Worm (Caenorhabditis elegans) whole organism, L4 larva: ENCODE measurements around the gene far-6.

Experiments
- F10B5.3 ChIP-seq: sonication (generic microtip); optimal IDR thresholded peaks from 2 replicates; lab custom pipeline; 2016; ENCODE audit warnings: mild to moderate bottlenecking, missing genetic modification characterization, missing compliant biosample characterization
- F26F4.8 ChIP-seq: fragments of 200-800 bp; sonication (Bioruptor generic); conservative IDR thresholded peaks from 2 replicates; pipeline ENCODE4 v1.3.6; 2022; ENCODE audit warnings: missing genetic modification characterization, missing compliant biosample characterization
- F44E2.7 ChIP-seq: fragments of 200-800 bp; sonication (Bioruptor generic); IDR thresholded peaks from 2 replicates; pipeline ENCODE4 v2.1.2; 2022; ENCODE audit warnings: missing genetic modification characterization, missing compliant biosample characterization
- Y105C5A.15 ChIP-seq: fragments of 200-800 bp; sonication (Bioruptor generic); IDR thresholded peaks from 2 replicates; pipeline ENCODE4 v1.3.6; 2022; ENCODE audit warnings: missing genetic modification characterization, missing compliant biosample characterization
- Y48G9A.11 ChIP-seq: fragments of 200-800 bp; sonication (Bioruptor generic); IDR thresholded peaks from 2 replicates; pipeline ENCODE4 v1.3.6; 2022; ENCODE audit warnings: missing genetic modification reagents, missing genetic modification characterization, missing compliant biosample characterization
- Y75B8A.6 ChIP-seq: fragments of 200-800 bp; sonication (Bioruptor generic); IDR thresholded peaks from 2 replicates; pipeline ENCODE4 v1.3.6; 2022; ENCODE audit warnings: missing genetic modification reagents, missing genetic modification characterization, missing compliant biosample characterization
- ZK337.2 ChIP-seq: fragments of 200-800 bp; sonication (Bioruptor generic); IDR thresholded peaks from 2 replicates; pipeline ENCODE4 v1.3.6; 2022; ENCODE audit warnings: missing genetic modification reagents, missing genetic modification characterization, missing compliant biosample characterization
- aha-1 ChIP-seq: fragments of 150-350 bp; peaks from one replicate; lab custom pipeline; 2014; ENCODE audit warnings: missing biosample characterization, missing genetic modification characterization
- attf-4 ChIP-seq: sonication (generic microtip); optimal IDR thresholded peaks from 3 replicates; lab custom pipeline; 2017; ENCODE audit warnings: missing biosample characterization, missing genetic modification characterization
- ceh-28 ChIP-seq: fragments of 150-350 bp; optimal IDR thresholded peaks from 2 replicates; lab custom pipeline; 2014; ENCODE audit warnings: missing biosample characterization, missing genetic modification reagents, missing genetic modification characterization
- daf-16 ChIP-seq, 3 experiments: sonication (generic microtip); optimal IDR thresholded peaks; 2 replicates each; lab custom pipeline; 2016 to 2017; ENCODE audit warnings: missing genetic modification characterization in 3 of 3, missing genetic modification reagents in 3 of 3, mild to moderate bottlenecking in 2 of 3, missing compliant biosample characterization in 2 of 3, missing biosample characterization in 1 of 3, moderate library complexity in 1 of 3
- daf-19 ChIP-seq: fragments of 200-800 bp; sonication (Bioruptor generic); conservative IDR thresholded peaks from 2 replicates; pipeline ENCODE4 v1.3.6; 2022; ENCODE audit warnings: missing genetic modification characterization, missing compliant biosample characterization
- dmd-8 ChIP-seq: fragments of 200-800 bp; sonication (Bioruptor generic); IDR thresholded peaks from 2 replicates; pipeline ENCODE4 v1.3.6; 2022; ENCODE audit warnings: missing genetic modification characterization, missing compliant biosample characterization
- dmd-9 ChIP-seq: fragments of 200-800 bp; sonication (Bioruptor generic); IDR thresholded peaks from 2 replicates; pipeline ENCODE4 v1.3.6; 2022; ENCODE audit warnings: missing genetic modification reagents, missing genetic modification characterization, missing compliant biosample characterization
- dpl-1 ChIP-seq: fragments of 150-350 bp; optimal IDR thresholded peaks from 2 replicates; lab custom pipeline; 2014; ENCODE audit warnings: missing biosample characterization, missing genetic modification reagents, missing genetic modification characterization
- dve-1 ChIP-seq: sonication (generic microtip); optimal IDR thresholded peaks from 2 replicates; lab custom pipeline; 2017; ENCODE audit warnings: antibody characterized with exemption, mild to moderate bottlenecking, missing genetic modification characterization, missing compliant biosample characterization; ENCODE audit not compliant: insufficient read depth
- fkh-10 ChIP-seq: fragments of 150-350 bp; optimal IDR thresholded peaks from 2 replicates; lab custom pipeline; 2014; ENCODE audit warnings: missing biosample characterization, missing genetic modification reagents, missing genetic modification characterization
- fos-1 ChIP-seq: fragments of 150-350 bp; optimal IDR thresholded peaks from 2 replicates; lab custom pipeline; 2014; ENCODE audit warnings: missing biosample characterization, missing genetic modification characterization
- hif-1 ChIP-seq, 2 experiments: sonication (generic microtip); optimal IDR thresholded peaks; 2 replicates each; lab custom pipeline; 2016 to 2017; ENCODE audit warnings: missing compliant biosample characterization in 2 of 2, missing genetic modification characterization in 2 of 2, missing genetic modification reagents in 2 of 2, missing genotype in 2 of 2, mild to moderate bottlenecking in 1 of 2
- jun-1 ChIP-seq: fragments of 150-350 bp; optimal IDR thresholded peaks from 2 replicates; lab custom pipeline; 2014; ENCODE audit warnings: missing biosample characterization, missing genetic modification reagents, missing genetic modification characterization
- lim-7 ChIP-seq: fragments of 200-800 bp; sonication (Bioruptor generic); IDR thresholded peaks from 2 replicates; pipeline ENCODE4 v1.3.6; 2022; ENCODE audit warnings: missing genetic modification characterization, missing compliant biosample characterization
- lin-1 ChIP-seq: fragments of 200-800 bp; sonication (Bioruptor generic); IDR thresholded peaks from 2 replicates; pipeline ENCODE4 v1.3.6; 2022; ENCODE audit warnings: missing genetic modification reagents, missing genetic modification characterization, missing compliant biosample characterization
- lin-13 ChIP-seq: fragments of 150-350 bp; optimal IDR thresholded peaks from 2 replicates; lab custom pipeline; 2014; ENCODE audit warnings: missing biosample characterization, missing genetic modification reagents, missing genetic modification characterization
- lin-29 ChIP-seq: fragments of 200-800 bp; sonication (Bioruptor generic); IDR thresholded peaks from 2 replicates; pipeline ENCODE4 v1.3.6; 2022; ENCODE audit warnings: missing genetic modification reagents, missing genetic modification characterization, missing compliant biosample characterization
- lin-38 ChIP-seq: fragments of 200-800 bp; sonication (Bioruptor generic); IDR thresholded peaks from 2 replicates; pipeline ENCODE4 v1.3.6; 2022; ENCODE audit warnings: missing genetic modification reagents, missing genetic modification characterization, missing compliant biosample characterization
- lsy-2 ChIP-seq, 2 experiments: fragments of 150-350 bp in 1 of 2; sonication (generic microtip) in 1 of 2; optimal IDR thresholded peaks; 2 replicates each; lab custom pipeline; 2014 to 2017; ENCODE audit warnings: missing biosample characterization in 2 of 2, missing genetic modification characterization in 2 of 2
- madf-5 ChIP-seq, 2 experiments: fragments of 200-800 bp; sonication (Bioruptor generic); IDR thresholded peaks; 2 replicates each; pipeline ENCODE4 v1.3.6; 2022; ENCODE audit warnings: missing compliant biosample characterization in 2 of 2, missing genetic modification characterization in 2 of 2
- mep-1 ChIP-seq: fragments of 150-350 bp; sonication (generic microtip); optimal IDR thresholded peaks from 3 replicates; lab custom pipeline; 2014; ENCODE audit warnings: missing biosample characterization, missing genetic modification characterization
- mes-2 ChIP-seq: sonication (generic microtip); optimal IDR thresholded peaks from 2 replicates; lab custom pipeline; 2016; ENCODE audit warnings: missing genotype, mild to moderate bottlenecking, missing genetic modification characterization, missing compliant biosample characterization; ENCODE audit not compliant: poor library complexity, severe bottlenecking
- nhr-10 ChIP-seq: fragments of 150-350 bp; optimal IDR thresholded peaks from 2 replicates; lab custom pipeline; 2014; ENCODE audit warnings: missing biosample characterization, missing genetic modification characterization
- nhr-111 ChIP-seq: fragments of 200-800 bp; sonication (Bioruptor generic); optimal IDR thresholded peaks from 2 replicates; lab custom pipeline; 2018; ENCODE audit warnings: mild to moderate bottlenecking, missing genetic modification characterization, missing compliant biosample characterization
- nhr-25 ChIP-seq: sonication (generic microtip); optimal IDR thresholded peaks from 2 replicates; lab custom pipeline; 2017; ENCODE audit warnings: missing genetic modification characterization, mild to moderate bottlenecking, missing compliant biosample characterization, antibody characterized with exemption, moderate library complexity, borderline replicate concordance; ENCODE audit not compliant: insufficient read depth
- nhr-48 ChIP-seq: sonication (generic microtip); optimal IDR thresholded peaks from 2 replicates; lab custom pipeline; 2016; ENCODE audit warnings: mild to moderate bottlenecking, missing genetic modification characterization, missing compliant biosample characterization
- pha-4 ChIP-seq, 2 experiments: fragments of 150-350 bp in 1 of 2; fragments of 200-800 bp in 1 of 2; sonication (Bioruptor generic) in 1 of 2; IDR thresholded peaks in 1 of 2; optimal IDR thresholded peaks in 1 of 2; 2 replicates each; pipeline versions ENCODE4 v1.3.6 to Lab custom; 2014 to 2022; ENCODE audit warnings: missing genetic modification characterization in 2 of 2, missing genetic modification reagents in 2 of 2, missing biosample characterization in 1 of 2, missing compliant biosample characterization in 1 of 2
- sdz-12 ChIP-seq: fragments of 200-800 bp; sonication (Bioruptor generic); optimal IDR thresholded peaks from 2 replicates; lab custom pipeline; 2018; ENCODE audit warnings: mild to moderate bottlenecking, missing genetic modification characterization, missing compliant biosample characterization
- snpc-1.2 ChIP-seq: fragments of 200-800 bp; sonication (Bioruptor generic); IDR thresholded peaks from 2 replicates; pipeline ENCODE4 v1.3.6; 2022; ENCODE audit warnings: missing genetic modification reagents, missing genetic modification characterization, missing compliant biosample characterization
- snpc-4 ChIP-seq: fragments of 150-350 bp; optimal IDR thresholded peaks from 2 replicates; lab custom pipeline; 2014; ENCODE audit warnings: missing biosample characterization, missing genetic modification characterization
- tag-97 ChIP-seq: fragments of 200-800 bp; sonication (Bioruptor generic); IDR thresholded peaks from 2 replicates; pipeline ENCODE4 v1.3.6; 2022; ENCODE audit warnings: missing genetic modification characterization, missing compliant biosample characterization
- tra-1 ChIP-seq: fragments of 200-800 bp; sonication (Bioruptor generic); IDR thresholded peaks from 2 replicates; pipeline ENCODE4 v1.3.6; 2022; ENCODE audit warnings: missing genetic modification reagents, missing genetic modification characterization, missing compliant biosample characterization
- unc-39 ChIP-seq: sonication (generic microtip); optimal IDR thresholded peaks from 2 replicates; lab custom pipeline; 2017; ENCODE audit warnings: missing biosample characterization, missing genetic modification characterization
- unc-62 ChIP-seq, 3 experiments: fragments of 150-350 bp in 1 of 3; sonication (generic microtip); optimal IDR thresholded peaks in 2 of 3; peaks in 1 of 3; 1 replicate in 1 of 3; 2 replicates in 2 of 3; lab custom pipeline; 2014 to 2017; ENCODE audit warnings: missing biosample characterization in 3 of 3, missing genetic modification characterization in 3 of 3, missing genetic modification reagents in 3 of 3, missing genotype in 1 of 3
- zag-1 ChIP-seq: fragments of 150-350 bp; optimal IDR thresholded peaks from 2 replicates; lab custom pipeline; 2014; ENCODE audit warnings: missing biosample characterization, missing genetic modification characterization

The far-6 gene

DNA sequence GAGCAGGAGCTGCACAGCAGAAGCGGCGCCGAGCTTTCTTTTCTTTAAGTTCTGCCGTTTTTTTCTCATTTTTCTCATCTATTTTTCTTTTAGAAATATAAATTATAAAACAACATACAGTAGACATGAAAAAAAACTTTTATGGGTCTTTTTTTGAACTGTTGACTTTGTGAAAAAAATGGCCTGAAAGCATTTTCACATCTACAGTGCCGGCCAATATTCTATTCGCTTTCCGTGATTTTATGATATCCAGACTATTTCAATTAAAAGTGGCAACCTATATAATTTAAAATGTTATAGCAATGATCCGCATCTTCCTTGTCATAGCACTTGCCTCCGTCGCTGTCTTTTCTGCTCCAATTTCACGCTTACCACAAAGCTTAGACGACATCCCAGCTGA is at the start of gene far-6:
far-6 (plus strand) TSS at position 301 of the 400 bp plus-strand sequence.
- no peak for TF ChIP-seq lin-38

DNA sequence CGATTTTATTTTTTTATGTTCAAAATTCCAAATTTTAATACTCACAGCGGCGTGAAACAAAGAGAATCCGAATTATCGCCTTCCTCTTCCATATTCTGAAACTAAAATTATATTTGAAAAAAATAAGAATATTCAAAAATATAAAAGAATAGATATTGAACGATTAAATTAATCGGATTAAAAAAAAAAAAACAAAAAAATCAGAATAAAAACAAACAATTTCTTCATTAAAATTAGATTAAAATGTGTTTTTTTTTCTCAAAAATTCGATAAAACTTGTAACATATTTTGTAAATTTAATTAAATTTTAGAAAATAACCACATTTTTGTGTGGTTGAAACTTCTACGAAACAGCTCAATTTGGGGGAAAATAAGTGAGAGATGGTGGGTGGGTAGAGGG is 45.4 kb upstream of the far-6 start, which contains the start of gene cpsf-3:
cpsf-3 (minus strand) TSS at position 101 of the 400 bp plus-strand sequence.
- TF ChIP-seq nhr-111 (GFP tag; lab: Kevin White, UChicago), result no peak
- peak in 1 of 2 experiments; percentile 22 for TF ChIP-seq unc-62 (GFP tag; optimal IDR thresholded peaks at IDR 0.05 in 1 of 2; lab: Kevin White, UChicago)
- no peak for TF ChIP-seq unc-62 (tag; optimal IDR thresholded peaks at IDR 0.05; lab: Kevin White, UChicago)

DNA sequence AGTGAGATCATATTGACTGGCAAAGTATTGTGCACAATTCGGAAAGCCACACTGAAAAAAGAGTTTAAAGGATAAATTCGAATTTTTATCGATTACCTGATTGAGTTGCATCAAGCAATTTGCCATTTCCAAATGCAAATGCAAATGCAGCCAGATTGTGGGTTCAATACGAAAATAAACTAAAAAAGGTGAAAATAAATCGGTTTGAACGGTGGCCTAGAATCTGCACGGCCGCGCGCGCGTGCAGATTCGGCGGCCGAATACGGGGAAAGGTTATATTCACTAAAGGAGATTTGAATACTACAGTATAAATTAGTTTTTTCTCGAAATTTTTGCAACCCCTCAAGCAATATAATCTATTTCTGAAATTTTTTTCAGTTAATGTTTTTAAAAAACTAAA is 38.8 kb upstream of the far-6 start, which contains the start of gene Y67H2A.10:
Y67H2A.10 (minus strand) TSS at position 184 of the 400 bp plus-strand sequence.
- TF ChIP-seq dve-1 (tag; lab: Kevin White, UChicago), result peak; percentile 8
- TF ChIP-seq mes-2 (tag; lab: Kevin White, UChicago), result peak; percentile 90
- TF ChIP-seq lin-38, result peak; percentile 37; the same call in 1 of the 2 replicates
- TF ChIP-seq zag-1, result no peak
- TF ChIP-seq attf-4 (tag; lab: Kevin White, UChicago), result no peak
- peak; percentile 11 for TF ChIP-seq mep-1
- no peak for TF ChIP-seq snpc-4 (tag; lab: Kevin White, UChicago)
- TF ChIP-seq aha-1 (tag; lab: Kevin White, UChicago), result peak; percentile 31
- TF ChIP-seq dpl-1 (GFP tag; lab: Kevin White, UChicago), result peak; percentile 44
- TF ChIP-seq lsy-2 (tag; optimal IDR thresholded peaks at IDR 0.05; lab: Kevin White, UChicago), result peak in 1 of 2 experiments; percentile 45
- TF ChIP-seq pha-4 (GFP tag; IDR thresholded peaks at IDR 0.05; lab: Robert Waterston, UW), result no peak
- TF ChIP-seq pha-4 (tag; optimal IDR thresholded peaks at IDR 0.05; lab: Kevin White, UChicago), result no peak
- TF ChIP-seq dmd-9, result no peak
- peak in 1 of 2 experiments; percentile 64 for TF ChIP-seq hif-1 (tag; optimal IDR thresholded peaks at IDR 0.05; lab: Kevin White, UChicago)

DNA sequence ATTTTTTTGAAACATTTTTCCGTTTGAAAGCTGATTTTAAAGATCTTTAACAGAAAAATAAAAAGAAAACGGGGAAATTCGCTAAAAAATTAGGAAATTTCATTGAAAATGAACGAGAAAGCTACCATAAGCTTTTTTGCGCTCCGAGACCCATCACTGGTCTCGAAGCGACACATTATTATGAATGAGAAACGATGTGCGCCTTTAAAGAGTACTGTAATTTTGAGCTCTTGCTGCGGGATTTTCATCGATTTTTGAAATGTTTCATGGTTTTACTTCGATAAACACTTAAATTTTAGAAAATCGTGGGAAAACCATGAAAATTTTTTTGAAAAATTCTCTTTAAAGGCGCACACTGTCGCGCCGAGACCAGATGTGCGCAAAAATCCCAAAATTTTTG is 37.9 kb upstream of the far-6 start:
- TF ChIP-seq snpc-1.2 (GFP tag; lab: Robert Waterston, UW), result 0 out of 2 replicates have a peak, but pooled peaks have one; percentile 7
- TF ChIP-seq tra-1 (GFP tag; lab: Robert Waterston, UW), result no peak
- TF ChIP-seq, all 104 proteins: peak for 1

DNA sequence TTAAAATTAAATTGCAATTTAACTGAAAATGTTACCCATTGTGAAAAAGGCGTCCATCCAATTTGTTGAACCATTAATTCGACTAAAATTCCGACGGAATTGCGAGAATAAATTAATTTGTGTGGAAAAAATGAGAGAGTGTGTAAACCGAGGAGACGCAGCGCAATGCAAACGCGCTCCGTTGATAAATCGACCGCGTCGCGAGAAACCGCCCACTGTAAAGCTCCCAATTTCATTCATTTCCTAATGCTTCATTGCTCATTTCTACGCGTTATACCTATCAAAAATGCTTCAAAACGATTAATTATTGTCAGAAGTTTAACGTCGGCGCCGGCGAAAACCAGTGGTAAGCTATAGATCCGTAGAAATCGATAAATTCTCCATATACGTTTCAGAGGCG is 30.4 kb upstream of the far-6 start, which contains the start of the genes Y67H2A.2 and micu-1:
Y67H2A.2 (minus strand) TSS at position 74 of the 400 bp plus-strand sequence.
micu-1 (plus strand) TSS at position 181 of the 400 bp plus-strand sequence.
- TF ChIP-seq Y105C5A.15 (GFP tag; lab: Robert Waterston, UW) (no peak), lin-13 (GFP tag; lab: Kevin White, UChicago) (peak; percentile 0), ZK337.2 (GFP tag; lab: Robert Waterston, UW) (no peak), nhr-25 (tag; lab: Kevin White, UChicago) (no peak), Y48G9A.11 (no peak), tra-1 (GFP tag; lab: Robert Waterston, UW) (no peak), daf-19 (no peak), Y75B8A.6 (GFP tag; lab: Robert Waterston, UW) (no peak), unc-39 (tag; lab: Kevin White, UChicago) (no peak), tag-97 (GFP tag; lab: Robert Waterston, UW) (no peak), snpc-4 (tag; lab: Kevin White, UChicago) (no peak), zag-1 (no peak), lin-1 (no peak), daf-16 (GFP tag; optimal IDR thresholded peaks at IDR 0.05; lab: Kevin White, UChicago) (no peak), daf-16 (tag; optimal IDR thresholded peaks at IDR 0.05; lab: Kevin White, UChicago) (peak; percentile 20), fkh-10 (peak; percentile 62), F10B5.3 (tag; lab: Kevin White, UChicago) (no peak), dmd-8 (GFP tag; lab: Robert Waterston, UW) (no peak), jun-1 (tag; lab: Kevin White, UChicago) (no peak), madf-5 (GFP tag; IDR thresholded peaks at IDR 0.05; lab: Robert Waterston, UW) (no peak), F44E2.7 (GFP tag; lab: Robert Waterston, UW) (no peak), F26F4.8 (GFP tag; lab: Robert Waterston, UW) (no peak), nhr-48 (tag; lab: Kevin White, UChicago) (peak; percentile 16), lin-29 (GFP tag; lab: Robert Waterston, UW) (no peak), fos-1 (tag; lab: Kevin White, UChicago) (no peak), ceh-28 (tag; lab: Kevin White, UChicago) (no peak), sdz-12 (GFP tag; lab: Kevin White, UChicago) (no peak), lim-7 (GFP tag; lab: Robert Waterston, UW) (no peak), nhr-10 (tag; lab: Kevin White, UChicago) (no peak)
